Fruit fly (Drosophila melanogaster) whole organism, embryonic: ENCODE measurements around the gene Aprt.
A peak's percentile ranks its signal among the peaks of the same experiment; 100 is the strongest.

Source experiments
- Asciz ChIP-seq: fragments of 200-800 bp; sonication (Bioruptor generic); optimal IDR thresholded peaks from 2 replicates; lab custom pipeline; 2017; ENCODE audit warnings: missing biosample characterization, mild to moderate bottlenecking, missing genetic modification characterization, missing genetic modification reagents
- CG10209 ChIP-seq: fragments of 200-800 bp; sonication (Bioruptor generic); optimal IDR thresholded peaks from 3 replicates; lab custom pipeline; 2017; ENCODE audit warnings: missing biosample characterization, mild to moderate bottlenecking, missing genetic modification characterization, missing genetic modification reagents
- CG10267 ChIP-seq: fragments of 200-800 bp; sonication (Bioruptor generic); optimal IDR thresholded peaks from 2 replicates; lab custom pipeline; 2018; ENCODE audit warnings: missing biosample characterization, mild to moderate bottlenecking, missing genetic modification characterization, moderate library complexity
- CG11093 ChIP-seq: fragments of 200-800 bp; sonication (Bioruptor generic); IDR thresholded peaks from 3 replicates; pipeline ENCODE4 v1.3.6; 2022; ENCODE audit warnings: missing biosample characterization, missing genetic modification characterization
- CG11398 ChIP-seq: fragments of 200-800 bp; sonication (Bioruptor generic); optimal IDR thresholded peaks from 2 replicates; lab custom pipeline; 2016; ENCODE audit warnings: missing biosample characterization, missing genetic modification characterization
- CG12236 ChIP-seq: fragments of 200-800 bp; sonication (Bioruptor generic); optimal IDR thresholded peaks from 2 replicates; lab custom pipeline; 2016; ENCODE audit warnings: missing biosample characterization, missing genetic modification characterization
- CG12299 ChIP-seq: fragments of 200-800 bp; sonication (Bioruptor generic); optimal IDR thresholded peaks from 2 replicates; lab custom pipeline; 2018; ENCODE audit warnings: missing biosample characterization, mild to moderate bottlenecking, missing genetic modification characterization
- CG1233 ChIP-seq: fragments of 200-800 bp; sonication (Bioruptor generic); optimal IDR thresholded peaks from 4 replicates; lab custom pipeline; 2018; ENCODE audit warnings: missing biosample characterization, mild to moderate bottlenecking, missing genetic modification characterization
- CG12391 ChIP-seq: fragments of 200-800 bp; sonication (Bioruptor generic); optimal IDR thresholded peaks from 3 replicates; lab custom pipeline; 2018; ENCODE audit warnings: missing biosample characterization, mild to moderate bottlenecking, missing genetic modification characterization, moderate library complexity
- CG14441 ChIP-seq: fragments of 200-800 bp; sonication (Bioruptor generic); IDR thresholded peaks from 2 replicates; pipeline ENCODE4 v1.3.6; 2022; ENCODE audit warnings: missing biosample characterization, missing genetic modification characterization
- CG14710 ChIP-seq: fragments of 200-800 bp; sonication (Bioruptor generic); optimal IDR thresholded peaks from 3 replicates; lab custom pipeline; 2019; ENCODE audit warnings: missing biosample characterization, mild to moderate bottlenecking, missing genetic modification characterization, moderate library complexity
- CG1603 ChIP-seq: fragments of 200-800 bp; sonication (Bioruptor generic); optimal IDR thresholded peaks from 2 replicates; lab custom pipeline; 2019; ENCODE audit warnings: missing biosample characterization, mild to moderate bottlenecking, missing genetic modification characterization, moderate library complexity
- CG17361 ChIP-seq: fragments of 200-800 bp; sonication (Bioruptor generic); IDR thresholded peaks from 3 replicates; pipeline ENCODE4 v1.3.6; 2022; ENCODE audit warnings: missing biosample characterization, missing genetic modification characterization
- CG17612 ChIP-seq: fragments of 200-800 bp; sonication (Bioruptor generic); IDR thresholded peaks from 2 replicates; pipeline ENCODE4 v1.3.6; 2022; ENCODE audit warnings: missing biosample characterization, missing genetic modification characterization
- CG33213 ChIP-seq: fragments of 200-800 bp; sonication (Bioruptor generic); optimal IDR thresholded peaks from 3 replicates; lab custom pipeline; 2016; ENCODE audit warnings: missing biosample characterization, missing genetic modification characterization
- CG3847 ChIP-seq: fragments of 200-800 bp; sonication (Bioruptor generic); IDR thresholded peaks from 2 replicates; pipeline ENCODE4 v1.3.6; 2022; ENCODE audit warnings: missing biosample characterization, missing genetic modification characterization
- CG3995 ChIP-seq: fragments of 200-800 bp; sonication (Bioruptor generic); optimal IDR thresholded peaks from 3 replicates; lab custom pipeline; 2016; ENCODE audit warnings: missing biosample characterization, missing genetic modification characterization
- CG4360 ChIP-seq: fragments of 200-800 bp; sonication (Bioruptor generic); IDR thresholded peaks from 2 replicates; pipeline ENCODE4 v1.3.6; 2022; ENCODE audit warnings: missing biosample characterization, missing genetic modification characterization
- CG4707 ChIP-seq: fragments of 200-800 bp; sonication (Bioruptor generic); optimal IDR thresholded peaks from 2 replicates; lab custom pipeline; 2018; ENCODE audit warnings: missing biosample characterization, mild to moderate bottlenecking, missing genetic modification characterization, moderate library complexity
- CG6765 ChIP-seq: fragments of 200-800 bp; sonication (Bioruptor generic); optimal IDR thresholded peaks from 3 replicates; lab custom pipeline; 2017; ENCODE audit warnings: missing biosample characterization, mild to moderate bottlenecking, missing genetic modification characterization
- CG7928 ChIP-seq: fragments of 200-800 bp; sonication (Bioruptor generic); optimal IDR thresholded peaks from 2 replicates; lab custom pipeline; 2017; ENCODE audit warnings: missing biosample characterization, mild to moderate bottlenecking, missing genetic modification characterization
- CG7987 ChIP-seq: fragments of 200-800 bp; sonication (Bioruptor generic); optimal IDR thresholded peaks from 2 replicates; lab custom pipeline; 2018; ENCODE audit warnings: missing biosample characterization, mild to moderate bottlenecking, missing genetic modification characterization, moderate library complexity
- CG8281 ChIP-seq: fragments of 200-800 bp; sonication (Bioruptor generic); optimal IDR thresholded peaks from 2 replicates; lab custom pipeline; 2018; ENCODE audit warnings: missing biosample characterization, mild to moderate bottlenecking, missing genetic modification characterization, moderate library complexity
- CG9797 ChIP-seq: fragments of 200-800 bp; sonication (Bioruptor generic); optimal IDR thresholded peaks from 3 replicates; lab custom pipeline; 2018; ENCODE audit warnings: missing biosample characterization, mild to moderate bottlenecking, missing genetic modification characterization
- Camta ChIP-seq: fragments of 200-800 bp; sonication (Bioruptor generic); optimal IDR thresholded peaks from 2 replicates; lab custom pipeline; 2016; ENCODE audit warnings: missing biosample characterization, missing genetic modification characterization
- CoRest ChIP-seq: fragments of 200-800 bp; sonication (Bioruptor generic); optimal IDR thresholded peaks from 3 replicates; lab custom pipeline; 2018; ENCODE audit warnings: missing biosample characterization, mild to moderate bottlenecking, missing genetic modification characterization, moderate library complexity
- D19A ChIP-seq: fragments of 200-800 bp; optimal IDR thresholded peaks from 3 replicates; lab custom pipeline; 2019; ENCODE audit warnings: missing biosample characterization, mild to moderate bottlenecking, missing genetic modification characterization, moderate library complexity
- D19B ChIP-seq: fragments of 200-800 bp; sonication (Bioruptor generic); optimal IDR thresholded peaks from 2 replicates; lab custom pipeline; 2017; ENCODE audit warnings: missing biosample characterization, mild to moderate bottlenecking, missing genetic modification characterization
- Gug ChIP-seq: fragments of 200-800 bp; sonication (Bioruptor generic); IDR thresholded peaks from 4 replicates; pipeline ENCODE4 v1.3.6; 2022; ENCODE audit warnings: missing biosample characterization, missing genetic modification characterization
- Hsf ChIP-seq: fragments of 200-800 bp; sonication (Bioruptor generic); optimal IDR thresholded peaks from 3 replicates; lab custom pipeline; 2016; ENCODE audit warnings: missing biosample characterization, missing genetic modification characterization
- Lhr ChIP-seq: fragments of 200-800 bp; sonication (Bioruptor generic); optimal IDR thresholded peaks from 3 replicates; lab custom pipeline; 2017; ENCODE audit warnings: mild to moderate bottlenecking, missing biosample characterization, missing genetic modification reagents, missing genetic modification characterization
- NK7.1 ChIP-seq: fragments of 200-800 bp; sonication (Bioruptor generic); optimal IDR thresholded peaks from 3 replicates; lab custom pipeline; 2016; ENCODE audit warnings: missing biosample characterization, missing genetic modification characterization
- Oli ChIP-seq: fragments of 200-800 bp; sonication (Bioruptor generic); optimal IDR thresholded peaks from 2 replicates; lab custom pipeline; 2018; ENCODE audit warnings: missing biosample characterization, mild to moderate bottlenecking, missing genetic modification characterization, moderate library complexity
- Xbp1 ChIP-seq: fragments of 200-800 bp; sonication (Bioruptor generic); optimal IDR thresholded peaks from 3 replicates; lab custom pipeline; 2016; ENCODE audit warnings: missing biosample characterization, mild to moderate bottlenecking, missing genetic modification characterization
- btn ChIP-seq: fragments of 200-800 bp; sonication (Bioruptor generic); optimal IDR thresholded peaks from 2 replicates; lab custom pipeline; 2016; ENCODE audit warnings: missing biosample characterization, missing genetic modification characterization
- chn ChIP-seq: fragments of 200-800 bp; sonication (Bioruptor generic); optimal IDR thresholded peaks from 2 replicates; lab custom pipeline; 2016; ENCODE audit warnings: missing biosample characterization, missing genetic modification characterization
- ci ChIP-seq: fragments of 200-800 bp; sonication (Bioruptor generic); IDR thresholded peaks from 3 replicates; pipeline ENCODE4 v1.3.6; 2022; ENCODE audit warnings: missing biosample characterization, missing genetic modification characterization
- crol ChIP-seq: fragments of 200-800 bp; sonication (Bioruptor generic); IDR thresholded peaks from 2 replicates; pipeline ENCODE4 v1.3.6; 2022; ENCODE audit warnings: missing biosample characterization, missing genetic modification characterization
- cwo ChIP-seq: fragments of 200-800 bp; sonication (Bioruptor generic); optimal IDR thresholded peaks from 3 replicates; lab custom pipeline; 2017; ENCODE audit warnings: missing biosample characterization, missing genetic modification characterization, mild to moderate bottlenecking, moderate library complexity, missing genetic modification reagents
- da ChIP-seq: fragments of 200-800 bp; sonication (Bioruptor generic); optimal IDR thresholded peaks from 2 replicates; lab custom pipeline; 2016; ENCODE audit warnings: missing biosample characterization, missing genetic modification characterization
- dm ChIP-seq: fragments of 200-800 bp; sonication (Bioruptor generic); optimal IDR thresholded peaks from 3 replicates; lab custom pipeline; 2016; ENCODE audit warnings: missing biosample characterization, missing genetic modification characterization
- ems ChIP-seq: fragments of 200-800 bp; sonication (Bioruptor generic); optimal IDR thresholded peaks from 3 replicates; lab custom pipeline; 2016; ENCODE audit warnings: missing biosample characterization, missing genetic modification characterization
- ewg ChIP-seq: fragments of 200-800 bp; sonication (Bioruptor generic); optimal IDR thresholded peaks from 3 replicates; lab custom pipeline; 2017; ENCODE audit warnings: mild to moderate bottlenecking, missing biosample characterization, missing genetic modification reagents, missing genetic modification characterization
- gro ChIP-seq: fragments of 200-800 bp; sonication (Bioruptor generic); optimal IDR thresholded peaks from 2 replicates; lab custom pipeline; 2016; ENCODE audit warnings: missing biosample characterization, missing genetic modification characterization
- gsb ChIP-seq: fragments of 200-800 bp; sonication (Bioruptor generic); IDR thresholded peaks from 2 replicates; pipeline ENCODE4 v1.3.6; 2022; ENCODE audit warnings: missing biosample characterization, missing genetic modification characterization
- nerfin-1 ChIP-seq: fragments of 200-800 bp; sonication (Bioruptor generic); optimal IDR thresholded peaks from 3 replicates; lab custom pipeline; 2019; ENCODE audit warnings: missing biosample characterization, mild to moderate bottlenecking, missing genetic modification characterization, moderate library complexity
- row ChIP-seq: fragments of 200-800 bp; sonication (Bioruptor generic); IDR thresholded peaks from 3 replicates; pipeline ENCODE4 v1.3.6; 2022; ENCODE audit warnings: missing biosample characterization, missing genetic modification characterization
- sd ChIP-seq: fragments of 200-800 bp; sonication (Bioruptor generic); optimal IDR thresholded peaks from 3 replicates; lab custom pipeline; 2018; ENCODE audit warnings: missing biosample characterization, mild to moderate bottlenecking, missing genetic modification characterization, moderate library complexity
- ttk ChIP-seq: fragments of 200-800 bp; sonication (Bioruptor generic); IDR thresholded peaks from 2 replicates; pipeline ENCODE4 v2.1.2; 2022; ENCODE audit warnings: missing biosample characterization, missing genetic modification characterization

Aprt gene

dm6 chr3L:1856467-1857350 is 28.1 kb downstream of the Aprt start, which contains the start of gene CG12024 (continued):
- TF ChIP-seq sd (tag; lab: Kevin White, UChicago) = no peak
- no peak for TF ChIP-seq da (GFP tag; lab: Kevin White, UChicago)
- peak; percentile 76 for TF ChIP-seq CG10209
- TF ChIP-seq CG3995 (GFP tag; lab: Kevin White, UChicago) = peak; percentile 74
- peak; percentile 12 for TF ChIP-seq CG12299 (tag; lab: Kevin White, UChicago)
- peak; percentile 68 for TF ChIP-seq Oli (tag; lab: Kevin White, UChicago)
- peak; percentile 93 for TF ChIP-seq CG10267
- peak; percentile 55 for TF ChIP-seq nerfin-1 (tag; lab: Kevin White, UChicago)
- TF ChIP-seq Lhr (GFP tag; lab: Kevin White, UChicago) = peak; percentile 80
- peak; percentile 63 for TF ChIP-seq gro (GFP tag; lab: Kevin White, UChicago)
- TF ChIP-seq NK7.1 (GFP tag; lab: Kevin White, UChicago) = no peak
- peak; percentile 61 for TF ChIP-seq ewg (GFP tag; lab: Kevin White, UChicago)
- peak; percentile 90 for TF ChIP-seq CG3847 (GFP tag; lab: Robert Waterston, UW)
- TF ChIP-seq Camta (GFP tag; lab: Kevin White, UChicago) = peak; percentile 35
- peak; percentile 87 for TF ChIP-seq CG17361
- TF ChIP-seq CG9797 (GFP tag; lab: Kevin White, UChicago) = peak; percentile 88
- TF ChIP-seq CG12391 (tag; lab: Kevin White, UChicago) = peak; percentile 85
- TF ChIP-seq CG7928 (GFP tag; lab: Kevin White, UChicago) = peak; percentile 49
- TF ChIP-seq dm (GFP tag; lab: Kevin White, UChicago) = peak; percentile 58
- TF ChIP-seq Gug (GFP tag; lab: Robert Waterston, UW) = peak; percentile 56; the same call in 2 of the 4 replicates
- peak; percentile 84 for TF ChIP-seq CG1603 (tag; lab: Kevin White, UChicago)
- peak; percentile 27; the same call in 1 of the 2 replicates for TF ChIP-seq CG17612 (GFP tag; lab: Robert Waterston, UW)
- no peak for TF ChIP-seq gsb (GFP tag; lab: Robert Waterston, UW)
- TF ChIP-seq chn (GFP tag; lab: Kevin White, UChicago) = peak; percentile 70
- TF ChIP-seq D19B (GFP tag; lab: Kevin White, UChicago) = peak; percentile 11
- TF ChIP-seq CG1233 (GFP tag; lab: Kevin White, UChicago) = peak; percentile 54
- TF ChIP-seq Xbp1 (GFP tag; lab: Kevin White, UChicago) = peak; percentile 82
- no peak for TF ChIP-seq CG4360
- TF ChIP-seq ttk (GFP tag; lab: Robert Waterston, UW) = peak; percentile 23; the same call in 1 of the 2 replicates
- TF ChIP-seq row (GFP tag; lab: Robert Waterston, UW) = peak; percentile 92
- peak; percentile 43 for TF ChIP-seq CG14441 (GFP tag; lab: Robert Waterston, UW)
- TF ChIP-seq CG14710 (tag; lab: Kevin White, UChicago) = peak; percentile 89
- TF ChIP-seq CG8281 (tag; lab: Kevin White, UChicago) = peak; percentile 31
- peak; percentile 87 for TF ChIP-seq Hsf (GFP tag; lab: Kevin White, UChicago)
- TF ChIP-seq CG6765 (GFP tag; lab: Kevin White, UChicago) = no peak
- no peak for TF ChIP-seq crol (GFP tag; lab: Robert Waterston, UW)
- no peak for TF ChIP-seq Asciz (GFP tag; lab: Kevin White, UChicago)
- TF ChIP-seq cwo (GFP tag; lab: Kevin White, UChicago) = peak; percentile 96
- TF ChIP-seq CG11398 (GFP tag; lab: Kevin White, UChicago) = no peak
- TF ChIP-seq CG4707 = no peak
- TF ChIP-seq btn (GFP tag; lab: Kevin White, UChicago) = no peak
- peak; percentile 52; the same call in 1 of the 3 replicates for TF ChIP-seq CG11093 (GFP tag; lab: Robert Waterston, UW)
- TF ChIP-seq ems (GFP tag; lab: Kevin White, UChicago) = peak; percentile 61
- peak; percentile 77 for TF ChIP-seq CG33213
- TF ChIP-seq CoRest (tag; lab: Kevin White, UChicago) = peak; percentile 91
- no peak for TF ChIP-seq D19A (tag; lab: Kevin White, UChicago)
- TF ChIP-seq CG7987 (GFP tag; lab: Kevin White, UChicago) = no peak
- no peak for TF ChIP-seq CG12236
- TF ChIP-seq ci (GFP tag; lab: Robert Waterston, UW) = 0 out of 3 replicates have a peak, but pooled peaks have one; percentile 11
